Worm (Caenorhabditis elegans): ENCODE results near the gene F22E5.20.

DNA sequence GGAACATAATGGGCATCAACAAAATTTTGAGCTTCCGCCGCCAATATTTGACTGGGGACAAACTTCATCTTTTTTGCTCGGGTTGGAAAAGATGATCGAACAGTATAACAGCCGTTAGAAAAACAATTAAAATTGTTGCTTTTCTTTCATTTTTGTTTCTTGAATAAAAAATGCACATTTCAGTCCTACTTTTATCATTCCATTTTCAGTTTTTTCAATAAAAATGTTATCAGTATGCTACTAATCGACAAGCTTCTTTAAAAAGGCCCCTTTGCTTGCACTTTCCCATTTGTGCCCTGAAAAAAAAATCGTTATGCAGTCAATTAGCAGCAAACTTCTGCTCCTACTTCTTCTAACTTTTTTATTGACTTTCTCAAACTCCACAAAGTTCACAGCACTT is 31.7 kb downstream of the F22E5.20 start, which contains the start of gene F22E5.7:
- no peak for TF ChIP-seq dmd-6 (GFP tag; IDR thresholded peaks at IDR 0.05)
- TF ChIP-seq nhr-76 (tag; optimal IDR thresholded peaks at IDR 0.05) = no peak
- TF ChIP-seq fkh-10 (GFP tag; optimal IDR thresholded peaks at IDR 0.05) = no peak
- no peak for TF ChIP-seq unc-62 (GFP tag; optimal IDR thresholded peaks at IDR 0.05 in 1 of 2)
- TF ChIP-seq unc-62 (tag; optimal IDR thresholded peaks at IDR 0.05) = no peak
- no peak for TF ChIP-seq aly-2 (tag; optimal IDR thresholded peaks at IDR 0.05)
- TF ChIP-seq lsy-2 (tag; optimal IDR thresholded peaks at IDR 0.05) = no peak
- no peak for TF ChIP-seq daf-12 (tag; optimal IDR thresholded peaks at IDR 0.05)
- no peak for TF ChIP-seq madf-5 (GFP tag; IDR thresholded peaks at IDR 0.05)
- TF ChIP-seq egl-27 (tag; optimal IDR thresholded peaks at IDR 0.05) = no peak
- TF ChIP-seq jun-1 (tag; optimal IDR thresholded peaks at IDR 0.05) = no peak
- no peak for TF ChIP-seq ama-1 (optimal IDR thresholded peaks at IDR 0.05)
- no peak for TF ChIP-seq sdz-12 (GFP tag; optimal IDR thresholded peaks at IDR 0.05)

Measured in whole organism, L4 larva.